Worm (Caenorhabditis elegans) whole organism, L2 larva: ENCODE measurements around the gene srw-29.

Experiments
- fos-1 ChIP-seq: fragments of 150-350 bp; optimal IDR thresholded peaks from 2 replicates; lab custom pipeline; 2014; ENCODE audit warnings: missing biosample characterization, missing genetic modification characterization
- nhr-129 ChIP-seq: fragments of 150-350 bp; optimal IDR thresholded peaks from 2 replicates; lab custom pipeline; 2014; ENCODE audit warnings: missing biosample characterization, missing genetic modification characterization
- nhr-6 ChIP-seq: fragments of 150-350 bp; optimal IDR thresholded peaks from 2 replicates; lab custom pipeline; 2014; ENCODE audit warnings: missing biosample characterization, missing genetic modification characterization
- unc-55 ChIP-seq: fragments of 150-350 bp; sonication (generic microtip); optimal IDR thresholded peaks from 3 replicates; lab custom pipeline; 2014; ENCODE audit warnings: missing biosample characterization, missing genetic modification reagents, missing genetic modification characterization
- unc-62 ChIP-seq: fragments of 150-350 bp; optimal IDR thresholded peaks from 2 replicates; lab custom pipeline; 2014; ENCODE audit warnings: missing biosample characterization, missing genetic modification reagents, missing genetic modification characterization
- zag-1 ChIP-seq: fragments of 150-350 bp; optimal IDR thresholded peaks from 2 replicates; lab custom pipeline; 2014; ENCODE audit warnings: missing biosample characterization, missing genetic modification characterization

DNA sequence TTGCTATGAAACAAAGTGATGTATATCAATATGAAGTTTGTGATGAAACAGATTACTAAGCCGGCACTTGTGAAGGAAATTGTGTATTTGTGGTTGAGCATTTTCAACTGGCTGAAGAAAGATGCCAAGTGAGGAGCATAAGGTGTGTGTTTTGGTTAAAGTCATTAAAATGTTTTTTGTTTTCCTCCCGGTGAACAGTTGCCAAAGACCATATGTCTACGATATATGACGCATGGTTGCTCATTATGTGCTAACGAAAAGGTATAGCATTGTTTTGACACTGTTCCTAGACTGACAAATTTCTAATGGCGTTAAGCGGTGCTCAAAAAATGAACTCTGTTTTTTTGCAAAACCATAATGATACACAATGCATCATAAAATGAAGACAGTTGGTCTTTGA, 7.3 kb downstream of the srw-29 start, which contains the start of gene str-55:
- no peak for TF ChIP-seq nhr-129 (tag; lab: Kevin White, UChicago)
- TF ChIP-seq nhr-6 (tag; lab: Kevin White, UChicago), result no peak
- no peak for TF ChIP-seq unc-62 (GFP tag; lab: Kevin White, UChicago)
- no peak for TF ChIP-seq unc-55 (GFP tag; lab: Kevin White, UChicago)
- TF ChIP-seq zag-1 (tag; lab: Kevin White, UChicago), result no peak
- TF ChIP-seq fos-1 (tag; lab: Kevin White, UChicago), result no peak
